Worm (Caenorhabditis elegans): ENCODE results near the gene F40G12.7.
"Not testable (repeated sequence)": the region's sequence is repeated elsewhere in the genome, so short reads cannot be mapped to it uniquely, and the experiment has no call there.

Gene F40G12.7

DNA sequence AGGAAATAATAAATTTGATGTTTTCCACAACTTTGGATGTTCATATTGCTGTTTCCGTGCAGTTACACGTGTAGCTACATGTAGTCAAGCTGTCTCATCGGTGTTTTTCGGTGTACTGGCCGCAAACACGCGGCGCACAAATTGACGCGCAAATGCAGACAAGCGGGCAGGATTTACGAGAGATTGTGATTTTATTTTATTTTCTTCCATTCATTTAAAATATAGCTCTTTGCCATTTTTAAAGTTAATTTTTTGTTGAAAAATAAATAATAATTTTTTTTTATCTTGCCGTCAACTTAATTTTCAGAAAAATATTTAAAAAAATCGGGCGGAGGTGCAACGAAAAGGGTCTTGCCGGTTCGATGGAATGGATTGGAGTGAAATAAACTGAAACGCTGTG is at the start of gene F40G12.7:
Gene F40G12.7 (plus strand): TSS at position 301 of the 400 bp plus-strand sequence.
- not testable (repeated sequence) for TF ChIP-seq Y5F2A.4 (GFP tag; optimal IDR thresholded peaks at IDR 0.05); madf-9 (GFP tag; conservative IDR thresholded peaks at IDR 0.05); aly-2 (tag; optimal IDR thresholded peaks at IDR 0.05)

DNA sequence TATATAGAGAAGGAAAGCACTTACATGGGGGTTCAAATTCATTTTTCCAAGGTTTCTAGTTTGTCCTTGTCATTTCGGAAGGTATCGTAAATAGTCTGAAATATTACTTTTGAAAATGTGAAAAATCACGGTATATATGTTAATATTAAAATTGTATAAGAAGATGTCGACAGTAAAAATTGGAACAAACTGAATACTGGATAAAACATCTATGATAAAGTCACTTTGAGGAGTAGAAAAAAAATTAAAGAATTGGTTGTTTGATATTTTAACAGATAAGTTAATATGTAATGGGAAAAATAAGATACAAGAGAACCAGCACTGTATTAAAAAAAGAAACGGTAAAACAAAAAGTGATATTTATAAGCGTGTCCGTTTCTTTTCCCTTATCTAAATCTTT is 48.0 kb upstream of the F40G12.7 start, which contains the start of gene nep-21:
Gene nep-21 (minus strand): TSS at position 101 of the 400 bp plus-strand sequence.
- TF ChIP-seq F10B5.3 (tag; optimal IDR thresholded peaks at IDR 0.05) (no peak), dmd-9 (GFP tag; IDR thresholded peaks at IDR 0.05) (no peak), lin-1 (GFP tag; IDR thresholded peaks at IDR 0.05) (no peak), F49E8.2 (tag; optimal IDR thresholded peaks at IDR 0.05; ENCODE audit: borderline replicate concordance) (no peak), lin-38 (GFP tag; IDR thresholded peaks at IDR 0.05) (no peak), daf-16 (GFP tag; optimal IDR thresholded peaks at IDR 0.05) (no peak), daf-16 (tag; optimal IDR thresholded peaks at IDR 0.05) (no peak), nhr-48 (tag; optimal IDR thresholded peaks at IDR 0.05) (no peak), jun-1 (tag; optimal IDR thresholded peaks at IDR 0.05) (no peak), mes-2 (tag; optimal IDR thresholded peaks at IDR 0.05; ENCODE audit: poor library complexity, severe bottlenecking) (no peak)

DNA sequence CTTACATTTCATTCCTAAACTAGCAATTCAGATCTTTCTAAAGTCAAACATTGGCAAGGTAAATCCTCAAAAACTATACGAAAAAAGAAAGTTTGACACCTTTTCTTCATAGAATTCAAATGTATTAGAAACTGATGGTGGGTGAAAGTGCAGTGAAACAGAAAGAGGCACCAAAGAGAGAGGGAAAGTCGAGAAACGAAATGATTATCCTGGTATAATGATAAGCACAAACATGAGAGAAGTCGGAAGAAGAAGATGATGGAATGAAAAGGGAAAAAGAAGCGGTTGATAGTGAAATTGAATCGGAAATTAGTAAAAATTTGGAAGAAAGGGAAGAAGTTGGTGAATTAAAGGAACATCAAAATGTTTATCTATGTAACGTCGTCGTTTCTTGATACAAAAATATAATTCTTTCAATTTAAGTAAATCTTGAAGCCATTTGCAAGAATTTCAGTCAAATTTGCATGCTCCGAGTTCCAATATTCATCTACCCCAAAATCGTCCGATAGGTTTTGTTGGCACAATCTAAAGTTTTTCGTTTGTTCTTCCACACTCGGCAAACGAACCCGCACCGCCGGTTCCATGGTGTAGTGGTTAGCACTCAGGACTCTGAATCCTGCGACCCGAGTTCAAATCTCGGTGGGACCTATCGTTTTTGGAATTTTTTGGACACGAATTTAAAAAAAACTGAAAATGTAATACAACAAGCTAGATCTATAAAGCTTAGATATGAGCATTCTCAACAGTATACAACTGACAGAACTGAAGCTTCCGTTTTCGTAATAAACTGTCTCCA is 43.4 kb upstream of the F40G12.7 start:
- 0 out of 2 replicates have a peak, but pooled peaks have one; percentile 31 for TF ChIP-seq ctbp-1 (GFP tag; IDR thresholded peaks at IDR 0.05)
- no peak for TF ChIP-seq F44E2.7 (GFP tag; IDR thresholded peaks at IDR 0.05)
- TF ChIP-seq aha-1 (tag): peak; percentile 46
- no peak for TF ChIP-seq R02D3.7 (tag; optimal IDR thresholded peaks at IDR 0.05)
- TF ChIP-seq vab-7 (GFP tag; IDR thresholded peaks at IDR 0.05): 0 out of 2 replicates have a peak, but pooled peaks have one; percentile 59
- TF ChIP-seq dmd-6 (GFP tag; IDR thresholded peaks at IDR 0.05): 0 out of 2 replicates have a peak, but pooled peaks have one; percentile 22
- peak; percentile 68; the same call in 1 of the 2 replicates for TF ChIP-seq lim-7 (GFP tag; IDR thresholded peaks at IDR 0.05)
- no peak for TF ChIP-seq ztf-11 (tag; optimal IDR thresholded peaks at IDR 0.05)
- no peak for TF ChIP-seq attf-4 (tag; optimal IDR thresholded peaks at IDR 0.05)
- 0 out of 2 replicates have a peak, but pooled peaks have one; percentile 74 for TF ChIP-seq ceh-44 (GFP tag; IDR thresholded peaks at IDR 0.05)
- 0 out of 2 replicates have a peak, but pooled peaks have one; percentile 18 for TF ChIP-seq lin-38 (GFP tag; IDR thresholded peaks at IDR 0.05)
- no peak for TF ChIP-seq gei-8 (GFP tag; optimal IDR thresholded peaks at IDR 0.05)
- peak; percentile 54; the same call in 1 of the 2 replicates for TF ChIP-seq pha-4 (GFP tag; IDR thresholded peaks at IDR 0.05)
- no peak for TF ChIP-seq pha-4 (tag; optimal IDR thresholded peaks at IDR 0.05)

DNA sequence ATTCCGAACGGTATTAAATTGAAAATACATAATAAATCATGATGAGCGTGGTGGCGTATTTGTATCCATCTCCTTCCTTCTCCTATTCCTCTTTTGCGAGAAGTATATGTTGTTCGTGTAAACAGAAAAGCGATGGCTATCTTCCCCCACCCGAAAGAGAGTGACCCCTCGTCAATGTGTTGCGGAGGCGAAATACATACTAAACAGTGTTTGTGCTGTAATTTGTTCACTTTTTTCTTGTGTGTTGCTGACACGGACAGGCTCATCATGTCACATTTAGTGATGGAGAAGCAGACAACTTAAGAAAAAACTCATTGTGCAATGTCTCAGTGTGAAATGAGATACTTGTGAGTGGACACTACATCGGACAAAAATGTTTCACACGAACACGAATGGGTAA is 42.7 kb upstream of the F40G12.7 start:
- TF ChIP-seq daf-16 (GFP tag; optimal IDR thresholded peaks at IDR 0.05): peak in 1 of 2 experiments; percentile 56
- TF ChIP-seq daf-16 (tag; optimal IDR thresholded peaks at IDR 0.05): peak; percentile 80
- no peak for TF ChIP-seq hlh-30 (tag; optimal IDR thresholded peaks at IDR 0.05; ENCODE audit: insufficient read depth)
- TF ChIP-seq unc-62 (GFP tag; optimal IDR thresholded peaks at IDR 0.05 in 1 of 2): peak in 1 of 2 experiments; percentile 24
- no peak for TF ChIP-seq unc-62 (tag; optimal IDR thresholded peaks at IDR 0.05)
- peak; percentile 10 for TF ChIP-seq hlh-11 (tag; optimal IDR thresholded peaks at IDR 0.05)
- peak; percentile 8 for TF ChIP-seq nhr-28 (tag; optimal IDR thresholded peaks at IDR 0.05)
- TF ChIP-seq tag-97 (GFP tag; IDR thresholded peaks at IDR 0.05): no peak
- TF ChIP-seq nhr-6 (tag; optimal IDR thresholded peaks at IDR 0.05): no peak
- peak; percentile 20; the same call in 1 of the 2 replicates for TF ChIP-seq dmd-6 (GFP tag; IDR thresholded peaks at IDR 0.05)
- TF ChIP-seq Y105C5A.15 (GFP tag; IDR thresholded peaks at IDR 0.05): no peak
- TF ChIP-seq nhr-10 (tag; optimal IDR thresholded peaks at IDR 0.05): no peak
- no peak for TF ChIP-seq ztf-11 (tag; optimal IDR thresholded peaks at IDR 0.05)
- TF ChIP-seq mxl-3 (GFP tag; optimal IDR thresholded peaks at IDR 0.05): peak; percentile 12
- no peak for TF ChIP-seq lin-29 (GFP tag; IDR thresholded peaks at IDR 0.05)
- TF ChIP-seq madf-9 (GFP tag; conservative IDR thresholded peaks at IDR 0.05): no peak
